Worm (Caenorhabditis elegans) whole organism, L4 larva: ENCODE data around the gene lir-2.
A peak's percentile ranks its signal among the peaks of the same experiment; 100 is the strongest.

Experiments
- Y75B8A.6 ChIP-seq: fragments of 200-800 bp; sonication (Bioruptor generic); IDR thresholded peaks from 2 replicates; pipeline ENCODE4 v1.3.6; 2022; ENCODE audit warnings: missing genetic modification reagents, missing genetic modification characterization, missing compliant biosample characterization
- daf-16 ChIP-seq, 3 experiments: sonication (generic microtip); optimal IDR thresholded peaks; 2 replicates each; lab custom pipeline; 2016 to 2017; ENCODE audit warnings: missing genetic modification characterization in 3 of 3, missing genetic modification reagents in 3 of 3, mild to moderate bottlenecking in 2 of 3, missing compliant biosample characterization in 2 of 3, missing biosample characterization in 1 of 3, moderate library complexity in 1 of 3
- dmd-8 ChIP-seq: fragments of 200-800 bp; sonication (Bioruptor generic); IDR thresholded peaks from 2 replicates; pipeline ENCODE4 v1.3.6; 2022; ENCODE audit warnings: missing genetic modification characterization, missing compliant biosample characterization
- hmg-1.1 ChIP-seq: fragments of 200-800 bp; sonication (Bioruptor generic); IDR thresholded peaks from 2 replicates; pipeline ENCODE4 v1.3.6; 2022; ENCODE audit warnings: missing genetic modification reagents, missing genetic modification characterization, missing compliant biosample characterization
- lin-38 ChIP-seq: fragments of 200-800 bp; sonication (Bioruptor generic); IDR thresholded peaks from 2 replicates; pipeline ENCODE4 v1.3.6; 2022; ENCODE audit warnings: missing genetic modification reagents, missing genetic modification characterization, missing compliant biosample characterization
- snpc-4 ChIP-seq: fragments of 150-350 bp; optimal IDR thresholded peaks from 2 replicates; lab custom pipeline; 2014; ENCODE audit warnings: missing biosample characterization, missing genetic modification characterization
- unc-62 ChIP-seq, 3 experiments: fragments of 150-350 bp in 1 of 3; sonication (generic microtip); optimal IDR thresholded peaks in 2 of 3; peaks in 1 of 3; 1 replicate in 1 of 3; 2 replicates in 2 of 3; lab custom pipeline; 2014 to 2017; ENCODE audit warnings: missing biosample characterization in 3 of 3, missing genetic modification characterization in 3 of 3, missing genetic modification reagents in 3 of 3, missing genotype in 1 of 3

- no peak for TF ChIP-seq daf-16 (GFP tag; optimal IDR thresholded peaks at IDR 0.05; lab: Kevin White, UChicago)
- TF ChIP-seq daf-16 (tag; optimal IDR thresholded peaks at IDR 0.05; lab: Kevin White, UChicago), result no peak
- TF ChIP-seq snpc-4 (tag; lab: Kevin White, UChicago), result no peak
- TF ChIP-seq unc-62 (GFP tag; optimal IDR thresholded peaks at IDR 0.05 in 1 of 2; lab: Kevin White, UChicago), result peak in 1 of 2 experiments; percentile 92
- no peak for TF ChIP-seq unc-62 (tag; optimal IDR thresholded peaks at IDR 0.05; lab: Kevin White, UChicago)
- no peak for TF ChIP-seq hmg-1.1 (GFP tag; lab: Robert Waterston, UW)
- no peak for TF ChIP-seq lin-38 (GFP tag; lab: Robert Waterston, UW)
- no peak for TF ChIP-seq Y75B8A.6
- no peak for TF ChIP-seq dmd-8
Observed at ce11 chrII:7640161-7640841, 26.8 kb upstream of the lir-2 start.
